Fruit fly (Drosophila melanogaster): ENCODE measurements around the gene CG34377.
A peak's percentile ranks its signal among the peaks of the same experiment; 100 is the strongest.

CG34377 gene

DNA sequence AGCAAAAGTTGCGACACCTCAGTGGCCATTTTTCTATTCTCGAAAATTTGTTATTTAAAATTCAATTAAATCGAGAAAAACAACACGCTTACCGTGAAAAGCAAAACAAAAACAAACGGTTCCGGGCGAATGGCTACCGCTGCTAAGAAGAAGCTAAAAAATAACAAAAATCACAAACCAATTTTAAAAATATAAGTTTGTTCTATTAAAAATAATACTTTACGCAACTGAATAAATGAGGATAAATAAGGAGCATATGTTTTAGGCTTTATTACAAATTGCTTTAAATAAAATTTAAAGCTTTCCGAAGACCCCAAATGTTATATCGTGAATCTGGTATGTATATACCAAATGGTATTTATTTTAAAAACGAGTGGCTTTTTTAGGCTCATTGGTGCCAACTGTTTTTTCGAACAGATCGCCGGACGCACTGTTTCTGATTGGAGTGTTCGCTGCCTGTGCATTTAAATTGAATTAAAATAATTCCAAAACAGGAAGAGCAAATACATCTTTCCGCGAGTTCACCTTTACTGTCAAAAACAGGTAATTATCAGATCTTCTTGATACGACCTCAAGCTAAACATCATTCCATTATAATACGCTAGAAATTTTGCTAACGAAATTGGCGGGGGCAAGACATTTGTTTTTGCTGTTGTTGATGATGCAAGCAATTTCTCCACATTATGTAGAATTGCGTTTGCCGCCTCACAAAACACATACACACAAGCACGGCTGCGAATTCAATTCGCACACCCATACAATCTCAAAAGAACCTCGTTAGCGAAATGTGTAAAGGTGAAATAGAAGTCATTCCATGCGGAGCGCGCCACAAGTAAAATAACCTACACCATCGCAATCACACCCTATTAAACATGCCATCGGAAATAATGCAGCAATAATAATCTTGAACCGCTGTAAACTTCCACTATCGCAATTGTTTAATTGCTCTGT lies 43.5 kb upstream of the CG34377 start, which contains the start of the genes Polr3F and PyK (continued):
- no peak for TF ChIP-seq CG7372 (GFP tag; IDR thresholded peaks at IDR 0.05)
- TF ChIP-seq CG18764 (GFP tag; optimal IDR thresholded peaks at IDR 0.05): no peak
- no peak for TF ChIP-seq run (tag; optimal IDR thresholded peaks at IDR 0.05)
- TF ChIP-seq CG15514 (GFP tag; optimal IDR thresholded peaks at IDR 0.05): peak; percentile 66
- TF ChIP-seq usp (GFP tag; optimal IDR thresholded peaks at IDR 0.05): no peak
- no peak for TF ChIP-seq lmd (GFP tag; IDR thresholded peaks at IDR 0.05)
- TF ChIP-seq Dek (tag; optimal IDR thresholded peaks at IDR 0.05): peak; percentile 3
- peak; percentile 51 for TF ChIP-seq YL-1 (GFP tag; optimal IDR thresholded peaks at IDR 0.05)
- TF ChIP-seq CG4617 (GFP tag; optimal IDR thresholded peaks at IDR 0.05; ENCODE audit: borderline replicate concordance): peak; percentile 30
- no peak for TF ChIP-seq Six4 (GFP tag; optimal IDR thresholded peaks at IDR 0.05)
- TF ChIP-seq gem (tag; optimal IDR thresholded peaks at IDR 0.05): peak; percentile 59
- no peak for TF ChIP-seq zen2 (GFP tag; IDR thresholded peaks at IDR 0.05; ENCODE audit: partially characterized antibody)
- no peak for TF ChIP-seq CG34224 (GFP tag; IDR thresholded peaks at IDR 0.05; ENCODE audit: partially characterized antibody)
- no peak for TF ChIP-seq trh (GFP tag; optimal IDR thresholded peaks at IDR 0.05)
- TF ChIP-seq Bgb (GFP tag; IDR thresholded peaks at IDR 0.05; ENCODE audit: partially characterized antibody): no peak
- 0 out of 2 replicates have a peak, but pooled peaks have one; percentile 17 for TF ChIP-seq sna (GFP tag; IDR thresholded peaks at IDR 0.05; ENCODE audit: partially characterized antibody)
- TF ChIP-seq Deaf1 (tag; optimal IDR thresholded peaks at IDR 0.05): peak; percentile 2
- no peak for TF ChIP-seq toy (GFP tag; IDR thresholded peaks at IDR 0.05)
- TF ChIP-seq Ssrp (tag; optimal IDR thresholded peaks at IDR 0.05): no peak
- peak; percentile 56 for TF ChIP-seq lilli (GFP tag; optimal IDR thresholded peaks at IDR 0.05)
- peak; percentile 1 for TF ChIP-seq CG17568 (GFP tag; optimal IDR thresholded peaks at IDR 0.05)
- no peak for TF ChIP-seq Hand (GFP tag; optimal IDR thresholded peaks at IDR 0.05)
- TF ChIP-seq CTCF (GFP tag; optimal IDR thresholded peaks at IDR 0.05): no peak
- peak; percentile 96 for TF ChIP-seq wek (GFP tag; optimal IDR thresholded peaks at IDR 0.05)
- TF ChIP-seq CG17912 (GFP tag; optimal IDR thresholded peaks at IDR 0.05): no peak
- no peak for TF ChIP-seq Mrtf (GFP tag; IDR thresholded peaks at IDR 0.05)
- peak in 1 of 2 experiments; percentile 56 for TF ChIP-seq Hr51 (GFP tag; optimal IDR thresholded peaks at IDR 0.05)
- TF ChIP-seq B-H1 (GFP tag; IDR thresholded peaks at IDR 0.05): no peak
- no peak for TF ChIP-seq CG16779 (GFP tag; IDR thresholded peaks at IDR 0.05)
- TF ChIP-seq CG8388 (GFP tag; optimal IDR thresholded peaks at IDR 0.05): peak; percentile 38
- TF ChIP-seq kni (GFP tag; optimal IDR thresholded peaks at IDR 0.05): no peak
- TF ChIP-seq CrebB (tag; optimal IDR thresholded peaks at IDR 0.05): no peak
- TF ChIP-seq CG6813 (GFP tag; optimal IDR thresholded peaks at IDR 0.05): no peak
- peak; percentile 51 for TF ChIP-seq Hmr (GFP tag; optimal IDR thresholded peaks at IDR 0.05)
- TF ChIP-seq Gug (GFP tag; IDR thresholded peaks at IDR 0.05): no peak
- TF ChIP-seq Dip2 (GFP tag; IDR thresholded peaks at IDR 0.05): no peak
- TF ChIP-seq fd96Cb (tag; optimal IDR thresholded peaks at IDR 0.05): no peak
- TF ChIP-seq CG10431 (GFP tag; optimal IDR thresholded peaks at IDR 0.05): no peak
- peak; percentile 25; the same call in 1 of the 2 replicates for TF ChIP-seq vvl (GFP tag; IDR thresholded peaks at IDR 0.05)
- no peak for TF ChIP-seq CG2199 (GFP tag; IDR thresholded peaks at IDR 0.05)
- no peak for TF ChIP-seq CG1024 (GFP tag; IDR thresholded peaks at IDR 0.05)
- no peak for TF ChIP-seq CG43689 (GFP tag; IDR thresholded peaks at IDR 0.05)
- TF ChIP-seq pzg (GFP tag; optimal IDR thresholded peaks at IDR 0.05): peak; percentile 60
- peak; percentile 26 for TF ChIP-seq CG17829 (tag; optimal IDR thresholded peaks at IDR 0.05)
- no peak for TF ChIP-seq z (GFP tag; IDR thresholded peaks at IDR 0.05)
- TF ChIP-seq corto (GFP tag; optimal IDR thresholded peaks at IDR 0.05): no peak
- TF ChIP-seq jumu (GFP tag; optimal IDR thresholded peaks at IDR 0.05): peak; percentile 9
- TF ChIP-seq sd (tag; optimal IDR thresholded peaks at IDR 0.05): no peak
- TF ChIP-seq CG7357 (GFP tag; IDR thresholded peaks at IDR 0.05): no peak
